Worm (Caenorhabditis elegans) whole organism, L3 larva: Measurements from ENCODE around the gene ehn-3.

Experiments used
- R02D3.7 ChIP-seq: fragments of 150-350 bp; optimal IDR thresholded peaks from 2 replicates; lab custom pipeline; 2014; ENCODE audit warnings: missing biosample characterization, missing genetic modification characterization
- ZK546.5 ChIP-seq: sonication (generic microtip); optimal IDR thresholded peaks from 2 replicates; lab custom pipeline; 2017; ENCODE audit warnings: missing biosample characterization, missing genetic modification characterization
- aly-2 ChIP-seq: fragments of 150-350 bp; optimal IDR thresholded peaks from 2 replicates; lab custom pipeline; 2014; ENCODE audit warnings: missing biosample characterization, missing genetic modification characterization
- ama-1 ChIP-seq: fragments of 150-350 bp; optimal IDR thresholded peaks from 2 replicates; lab custom pipeline; 2018
- ceh-16 ChIP-seq: sonication (generic microtip); optimal IDR thresholded peaks from 2 replicates; lab custom pipeline; 2017; ENCODE audit warnings: missing biosample characterization, missing genetic modification characterization
- ceh-28 ChIP-seq: fragments of 150-350 bp; optimal IDR thresholded peaks from 2 replicates; lab custom pipeline; 2014; ENCODE audit warnings: missing biosample characterization, missing genetic modification reagents, missing genetic modification characterization
- ceh-9 ChIP-seq: sonication (generic microtip); optimal IDR thresholded peaks from 2 replicates; lab custom pipeline; 2018; ENCODE audit warnings: missing biosample characterization, missing genetic modification characterization
- daf-12 ChIP-seq: fragments of 150-350 bp; optimal IDR thresholded peaks from 2 replicates; lab custom pipeline; 2014; ENCODE audit warnings: missing biosample characterization, missing genetic modification reagents, missing genetic modification characterization
- egl-27 ChIP-seq: sonication (generic microtip); optimal IDR thresholded peaks from 4 replicates; lab custom pipeline; 2017; ENCODE audit warnings: missing biosample characterization, missing genetic modification reagents, missing genetic modification characterization
- elt-1 ChIP-seq: fragments of 150-350 bp; optimal IDR thresholded peaks from 2 replicates; lab custom pipeline; 2014; ENCODE audit warnings: missing biosample characterization, missing genetic modification characterization
- eor-1 ChIP-seq, 2 experiments: fragments of 150-350 bp; optimal IDR thresholded peaks; 2 replicates each; lab custom pipeline; 2014 to 2018; ENCODE audit warnings: missing biosample characterization in 2 of 2, missing genetic modification characterization in 2 of 2
- fkh-10 ChIP-seq: sonication (generic microtip); optimal IDR thresholded peaks from 2 replicates; lab custom pipeline; 2017; ENCODE audit warnings: missing biosample characterization, missing genetic modification reagents, missing genetic modification characterization
- fkh-2 ChIP-seq: fragments of 150-350 bp; optimal IDR thresholded peaks from 2 replicates; lab custom pipeline; 2014; ENCODE audit warnings: missing biosample characterization, missing genetic modification reagents, missing genetic modification characterization
- fos-1 ChIP-seq: fragments of 150-350 bp; optimal IDR thresholded peaks from 2 replicates; lab custom pipeline; 2014; ENCODE audit warnings: missing biosample characterization, missing genetic modification characterization
- hmg-11 ChIP-seq: sonication (generic microtip); optimal IDR thresholded peaks from 2 replicates; lab custom pipeline; 2016; ENCODE audit warnings: missing genetic modification characterization, missing compliant biosample characterization
- jun-1 ChIP-seq: fragments of 150-350 bp; optimal IDR thresholded peaks from 2 replicates; lab custom pipeline; 2014; ENCODE audit warnings: missing biosample characterization, missing genetic modification reagents, missing genetic modification characterization
- lin-15B ChIP-seq: fragments of 150-350 bp; optimal IDR thresholded peaks from 2 replicates; lab custom pipeline; 2014; ENCODE audit warnings: missing biosample characterization, missing genetic modification characterization
- lin-39 ChIP-seq: fragments of 150-350 bp; optimal IDR thresholded peaks from 2 replicates; lab custom pipeline; 2018; ENCODE audit warnings: missing biosample characterization, missing genetic modification reagents, missing genetic modification characterization
- mdl-1 ChIP-seq: fragments of 150-350 bp; optimal IDR thresholded peaks from 2 replicates; lab custom pipeline; 2014; ENCODE audit warnings: missing biosample characterization, missing genetic modification characterization
- nfya-1 ChIP-seq: sonication (generic microtip); optimal IDR thresholded peaks from 2 replicates; lab custom pipeline; 2017; ENCODE audit warnings: missing genetic modification characterization, mild to moderate bottlenecking, missing compliant biosample characterization, antibody characterized with exemption, moderate library complexity; ENCODE audit not compliant: insufficient read depth
- nhr-12 ChIP-seq: fragments of 150-350 bp; optimal IDR thresholded peaks from 2 replicates; lab custom pipeline; 2014; ENCODE audit warnings: missing biosample characterization, missing genetic modification characterization
- nhr-23 ChIP-seq: fragments of 150-350 bp; optimal IDR thresholded peaks from 2 replicates; lab custom pipeline; 2014; ENCODE audit warnings: missing biosample characterization, missing genetic modification reagents, missing genetic modification characterization
- nhr-237 ChIP-seq: fragments of 150-350 bp; optimal IDR thresholded peaks from 2 replicates; lab custom pipeline; 2014; ENCODE audit warnings: missing biosample characterization, missing genetic modification characterization
- nhr-25 ChIP-seq: sonication (generic microtip); optimal IDR thresholded peaks from 2 replicates; lab custom pipeline; 2017; ENCODE audit warnings: missing biosample characterization, missing genetic modification characterization
- nhr-28 ChIP-seq: fragments of 150-350 bp; optimal IDR thresholded peaks from 2 replicates; lab custom pipeline; 2014; ENCODE audit warnings: missing biosample characterization, missing genetic modification characterization
- nhr-43 ChIP-seq: sonication (generic microtip); optimal IDR thresholded peaks from 2 replicates; lab custom pipeline; 2016; ENCODE audit warnings: mild to moderate bottlenecking, missing genetic modification characterization, missing compliant biosample characterization; ENCODE audit not compliant: poor library complexity, severe bottlenecking
- nhr-67 ChIP-seq: fragments of 150-350 bp; optimal IDR thresholded peaks from 2 replicates; lab custom pipeline; 2014; ENCODE audit warnings: missing biosample characterization, missing genetic modification characterization
- nhr-76 ChIP-seq: fragments of 150-350 bp; sonication (generic microtip); optimal IDR thresholded peaks from 5 replicates; lab custom pipeline; 2014; ENCODE audit warnings: missing biosample characterization, missing genetic modification characterization
- nhr-77 ChIP-seq: fragments of 150-350 bp; optimal IDR thresholded peaks from 2 replicates; lab custom pipeline; 2014; ENCODE audit warnings: missing biosample characterization, missing genetic modification characterization
- pha-4 ChIP-seq: fragments of 150-350 bp; optimal IDR thresholded peaks from 2 replicates; lab custom pipeline; 2014; ENCODE audit warnings: missing biosample characterization, missing genetic modification reagents, missing genetic modification characterization
- pqm-1 ChIP-seq: fragments of 150-350 bp; optimal IDR thresholded peaks from 2 replicates; lab custom pipeline; 2017; ENCODE audit warnings: missing biosample characterization, missing genetic modification characterization, inconsistent platforms
- tbx-2 ChIP-seq: sonication (generic microtip); optimal IDR thresholded peaks from 2 replicates; lab custom pipeline; 2016; ENCODE audit warnings: mild to moderate bottlenecking, missing genetic modification characterization, missing compliant biosample characterization
- unc-62 ChIP-seq: fragments of 150-350 bp; sonication (generic microtip); optimal IDR thresholded peaks from 4 replicates; lab custom pipeline; 2014; ENCODE audit warnings: missing biosample characterization, missing genetic modification reagents, missing genetic modification characterization
- ztf-11 ChIP-seq: fragments of 150-350 bp; optimal IDR thresholded peaks from 2 replicates; lab custom pipeline; 2014; ENCODE audit warnings: missing biosample characterization, missing genetic modification characterization
- ztf-4 ChIP-seq: fragments of 150-350 bp; optimal IDR thresholded peaks from 2 replicates; lab custom pipeline; 2014; ENCODE audit warnings: missing biosample characterization, missing genetic modification characterization

ehn-3 gene

ce11 chrIV:5411641-5412337, 7.2 kb downstream of the ehn-3 start, which contains the start of gene ZK616.8:
ZK616.8 (minus strand) TSS chrIV:5412193.
- TF ChIP-seq pha-4 (tag; lab: Kevin White, UChicago): no peak
- TF ChIP-seq ceh-28 (tag; lab: Kevin White, UChicago): peak; percentile 61

ce11 chrIV:5411120-5411519, 7.9 kb downstream of the ehn-3 start, which contains the start of gene ZK616.65:
ZK616.65 (minus strand) TSS chrIV:5411220.
- no peak for TF ChIP-seq nhr-76 (tag; lab: Kevin White, UChicago)

- TF ChIP-seq nhr-43 (tag; lab: Kevin White, UChicago) (no peak), egl-27 (tag; lab: Kevin White, UChicago) (no peak), unc-62 (GFP tag; lab: Kevin White, UChicago) (no peak), ZK546.5 (tag; lab: Kevin White, UChicago) (no peak), hmg-11 (no peak), ceh-9 (tag; lab: Kevin White, UChicago) (no peak), pha-4 (tag; lab: Kevin White, UChicago) (no peak), lin-15B (no peak), ceh-28 (tag; lab: Kevin White, UChicago) (no peak), eor-1 (tag; optimal IDR thresholded peaks at IDR 0.05; lab: Kevin White, UChicago) (no peak), nhr-77 (tag; lab: Kevin White, UChicago) (no peak), elt-1 (no peak), ama-1 (lab: Kevin White, UChicago) (no peak)
- TF ChIP-seq, all 47 proteins: peak for 0
These were observed 9.9 kb downstream of the ehn-3 start for ce11 chrIV:5409112-5409511.

- TF ChIP-seq nhr-67 (tag; lab: Kevin White, UChicago) (no peak), nhr-43 (tag; lab: Kevin White, UChicago) (no peak), hmg-11 (no peak), elt-1 (no peak), nhr-76 (tag; lab: Kevin White, UChicago) (no peak), tbx-2 (tag; lab: Kevin White, UChicago) (no peak), daf-12 (tag; lab: Kevin White, UChicago) (no peak), ceh-16 (tag; lab: Kevin White, UChicago) (no peak), mdl-1 (tag; lab: Kevin White, UChicago) (no peak), lin-15B (no peak), nhr-237 (tag; lab: Kevin White, UChicago) (no peak), nhr-25 (tag; lab: Kevin White, UChicago) (no peak), R02D3.7 (tag; lab: Kevin White, UChicago) (no peak), ztf-4 (no peak), ztf-11 (tag; lab: Kevin White, UChicago) (no peak), nhr-23 (no peak), aly-2 (tag; lab: Kevin White, UChicago) (no peak)
These were observed 13.7 kb downstream of the ehn-3 start, which contains the start of gene ZK616.61 for ce11 chrIV:5405345-5405744. ZK616.61 (plus strand) TSS chrIV:5405645.

ce11 chrIV:5400609-5401008, 18.4 kb downstream of the ehn-3 start, which contains the start of gene ZK616.1:
ZK616.1 (plus strand) TSS chrIV:5400909.
- no peak for TF ChIP-seq nfya-1 (tag; lab: Kevin White, UChicago)
- no peak for TF ChIP-seq lin-15B

- TF ChIP-seq pqm-1 (tag; lab: Kevin White, UChicago): no peak
- TF ChIP-seq nhr-28: no peak
- no peak for TF ChIP-seq nhr-237 (tag; lab: Kevin White, UChicago)
- no peak for TF ChIP-seq lin-39 (tag; lab: Kevin White, UChicago)
- TF ChIP-seq nhr-23: no peak
- TF ChIP-seq ztf-11 (tag; lab: Kevin White, UChicago): no peak
- no peak for TF ChIP-seq egl-27 (tag; lab: Kevin White, UChicago)
- TF ChIP-seq ceh-16 (tag; lab: Kevin White, UChicago): no peak
- no peak for TF ChIP-seq eor-1 (tag; optimal IDR thresholded peaks at IDR 0.05; lab: Kevin White, UChicago)
- TF ChIP-seq ceh-9 (tag; lab: Kevin White, UChicago): no peak
- TF ChIP-seq nhr-12: no peak
- TF ChIP-seq fkh-2 (tag; lab: Kevin White, UChicago): no peak
- no peak for TF ChIP-seq aly-2 (tag; lab: Kevin White, UChicago)
- TF ChIP-seq fos-1 (tag; lab: Kevin White, UChicago): no peak
- TF ChIP-seq mdl-1 (tag; lab: Kevin White, UChicago): no peak
- TF ChIP-seq hmg-11: no peak
- TF ChIP-seq fkh-10 (GFP tag; lab: Kevin White, UChicago): no peak
- no peak for TF ChIP-seq jun-1 (tag; lab: Kevin White, UChicago)
These were observed 21.5 kb downstream of the ehn-3 start, which contains the start of gene ZK616.2 for ce11 chrIV:5397539-5397938. ZK616.2 (plus strand) TSS chrIV:5397839.
